Worm (Caenorhabditis elegans) whole organism, young adult: Measurements from ENCODE around the gene ufd-3.

Experiments
- F37B4.10 ChIP-seq: fragments of 200-800 bp; sonication (Bioruptor generic); IDR thresholded peaks from 2 replicates; pipeline ENCODE4 v1.3.6; 2022; ENCODE audit warnings: missing genetic modification characterization, missing compliant biosample characterization
- ama-1 ChIP-seq, 3 experiments: fragments of 150-350 bp in 1 of 3; sonication (generic microtip) in 2 of 3; optimal IDR thresholded peaks; 2 replicates each; lab custom pipeline; 2014 to 2018; ENCODE audit warnings: missing biosample characterization in 2 of 3, missing genetic modification characterization in 2 of 3, missing genetic modification reagents in 2 of 3
- attf-6 ChIP-seq: fragments of 200-800 bp; sonication (Bioruptor generic); IDR thresholded peaks from 2 replicates; pipeline ENCODE4 v1.3.6; 2022; ENCODE audit warnings: missing genetic modification reagents, missing genetic modification characterization, missing compliant biosample characterization
- die-1 ChIP-seq: sonication (generic microtip); optimal IDR thresholded peaks from 2 replicates; lab custom pipeline; 2016; ENCODE audit warnings: missing genotype, mild to moderate bottlenecking, missing genetic modification characterization, missing compliant biosample characterization
- dpl-1 ChIP-seq: fragments of 150-350 bp; optimal IDR thresholded peaks from 2 replicates; lab custom pipeline; 2014; ENCODE audit warnings: missing biosample characterization, missing genetic modification reagents, missing genetic modification characterization
- lir-1 ChIP-seq: fragments of 200-800 bp; sonication (Bioruptor generic); conservative IDR thresholded peaks from 2 replicates; pipeline ENCODE4 v1.3.6; 2022; ENCODE audit warnings: missing genetic modification reagents, missing genetic modification characterization, missing compliant biosample characterization
- madf-10 ChIP-seq: sonication (generic microtip); optimal IDR thresholded peaks from 2 replicates; lab custom pipeline; 2016; ENCODE audit warnings: mild to moderate bottlenecking, missing genetic modification characterization, missing compliant biosample characterization
- nhr-90 ChIP-seq: sonication (generic microtip); optimal IDR thresholded peaks from 2 replicates; lab custom pipeline; 2016; ENCODE audit warnings: missing genotype, mild to moderate bottlenecking, missing genetic modification characterization, missing compliant biosample characterization
- pha-4 ChIP-seq: fragments of 150-350 bp; sonication (generic microtip); optimal IDR thresholded peaks from 2 replicates; lab custom pipeline; 2014; ENCODE audit warnings: missing biosample characterization, missing genetic modification reagents, missing genetic modification characterization
- snpc-1.3 ChIP-seq: sonication (generic microtip); optimal IDR thresholded peaks from 2 replicates; lab custom pipeline; 2017; ENCODE audit warnings: missing genetic modification characterization, mild to moderate bottlenecking, missing compliant biosample characterization, antibody characterized with exemption, moderate library complexity, missing genotype, missing genetic modification reagents; ENCODE audit not compliant: insufficient read depth
- snpc-4 ChIP-seq, 5 experiments: fragments of 150-350 bp in 1 of 5; sonication (generic microtip) in 4 of 5; optimal IDR thresholded peaks; 2 replicates each; lab custom pipeline; 2014 to 2018; ENCODE audit warnings: missing genetic modification characterization in 5 of 5, missing biosample characterization in 3 of 5, antibody characterized with exemption in 2 of 5, mild to moderate bottlenecking in 2 of 5, missing compliant biosample characterization in 2 of 5, missing genotype in 2 of 5, moderate library complexity in 2 of 5, missing genetic modification reagents in 1 of 5
- zfh-2 ChIP-seq: fragments of 200-800 bp; sonication (Bioruptor generic); conservative IDR thresholded peaks from 2 replicates; pipeline ENCODE4 v1.3.6; 2022; ENCODE audit warnings: missing genetic modification reagents, missing genetic modification characterization, missing compliant biosample characterization

ce11 chrII:9891823-9892222, 48.7 kb upstream of the ufd-3 start:
- TF ChIP-seq snpc-4 (GFP tag; optimal IDR thresholded peaks at IDR 0.05; lab: Kevin White, UChicago) (no peak), snpc-4 (tag; optimal IDR thresholded peaks at IDR 0.05; lab: Kevin White, UChicago) (peak in 1 of 4 experiments; percentile 29), snpc-1.3 (tag; lab: Kevin White, UChicago) (no peak), pha-4 (tag; lab: Kevin White, UChicago) (no peak), ama-1 (optimal IDR thresholded peaks at IDR 0.05; lab: Kevin White, UChicago) (no peak), ama-1 (GFP tag; optimal IDR thresholded peaks at IDR 0.05; lab: Kevin White, UChicago) (no peak), nhr-90 (peak; percentile 6), zfh-2 (GFP tag; lab: Robert Waterston, UW) (no peak), lir-1 (GFP tag; lab: Robert Waterston, UW) (no peak), dpl-1 (GFP tag; lab: Kevin White, UChicago) (no peak), attf-6 (GFP tag; lab: Robert Waterston, UW) (no peak), die-1 (tag; lab: Kevin White, UChicago) (no peak), F37B4.10 (GFP tag; lab: Robert Waterston, UW) (no peak), madf-10 (tag; lab: Kevin White, UChicago) (no peak)
